Worm (Caenorhabditis elegans) whole organism, mixed stage, embryonic: ENCODE data around the gene ufd-1.

Source experiments
- blmp-1 ChIP-seq: fragments of 150-350 bp; optimal IDR thresholded peaks from 2 replicates; lab custom pipeline; 2014; ENCODE audit warnings: missing biosample characterization, missing genetic modification characterization
- ces-1 ChIP-seq: fragments of 150-350 bp; optimal IDR thresholded peaks from 2 replicates; lab custom pipeline; 2014; ENCODE audit warnings: missing biosample characterization, missing genetic modification reagents, missing genetic modification characterization
- elt-1 ChIP-seq: sonication (generic microtip); optimal IDR thresholded peaks from 2 replicates; lab custom pipeline; 2017; ENCODE audit warnings: missing genetic modification characterization, mild to moderate bottlenecking, missing compliant biosample characterization, antibody characterized with exemption, moderate library complexity, borderline replicate concordance; ENCODE audit not compliant: insufficient read depth
- lin-13 ChIP-seq: fragments of 150-350 bp; optimal IDR thresholded peaks from 2 replicates; lab custom pipeline; 2014; ENCODE audit warnings: missing biosample characterization, missing genetic modification characterization
- lsy-2 ChIP-seq: fragments of 150-350 bp; optimal IDR thresholded peaks from 2 replicates; lab custom pipeline; 2014; ENCODE audit warnings: missing biosample characterization, missing genetic modification characterization
- mab-5 ChIP-seq: fragments of 150-350 bp; optimal IDR thresholded peaks from 2 replicates; lab custom pipeline; 2014; ENCODE audit warnings: missing biosample characterization, missing genetic modification characterization
- mep-1 ChIP-seq: fragments of 150-350 bp; optimal IDR thresholded peaks from 2 replicates; lab custom pipeline; 2017; ENCODE audit warnings: missing biosample characterization, missing genetic modification reagents, missing genetic modification characterization, inconsistent platforms
- nhr-237 ChIP-seq: fragments of 150-350 bp; optimal IDR thresholded peaks from 2 replicates; lab custom pipeline; 2014; ENCODE audit warnings: missing biosample characterization, missing genetic modification characterization
- pha-4 ChIP-seq: fragments of 150-350 bp; optimal IDR thresholded peaks from 2 replicates; lab custom pipeline; 2018; ENCODE audit warnings: missing biosample characterization, missing genetic modification reagents, missing genetic modification characterization
- tbx-8 ChIP-seq: fragments of 200-800 bp; sonication (Bioruptor generic); optimal IDR thresholded peaks from 2 replicates; lab custom pipeline; 2018; ENCODE audit warnings: mild to moderate bottlenecking, missing genetic modification characterization, moderate library complexity, missing compliant biosample characterization
- unc-39 ChIP-seq: fragments of 150-350 bp; optimal IDR thresholded peaks from 2 replicates; lab custom pipeline; 2014; ENCODE audit warnings: missing biosample characterization, missing genetic modification characterization
- ztf-11 ChIP-seq: fragments of 150-350 bp; optimal IDR thresholded peaks from 2 replicates; lab custom pipeline; 2014; ENCODE audit warnings: missing biosample characterization, missing genetic modification characterization

DNA sequence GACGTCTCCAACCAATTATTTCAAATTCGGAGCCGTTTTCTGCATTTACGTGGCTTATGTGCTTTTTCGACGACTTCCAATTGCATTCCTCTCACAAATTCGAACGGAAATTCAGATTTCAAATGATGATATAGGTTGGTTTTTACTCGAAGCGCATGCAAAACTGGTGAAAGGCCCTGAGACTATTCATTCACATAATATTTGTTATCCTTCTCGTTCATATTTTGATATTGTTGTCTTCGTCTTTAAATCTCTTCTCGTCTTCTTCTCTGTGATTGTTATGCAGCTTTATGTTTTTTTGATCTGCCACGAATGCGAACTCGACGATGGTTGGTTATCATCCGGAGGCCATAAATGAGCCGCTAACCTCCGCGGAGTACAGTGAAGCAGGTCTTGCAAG is 47.8 kb downstream of the ufd-1 start, which contains the start of gene hpo-12:
- TF ChIP-seq blmp-1 (tag; lab: Kevin White, UChicago) (no peak), ces-1 (no peak), lsy-2 (tag; lab: Kevin White, UChicago) (no peak), tbx-8 (GFP tag; lab: Kevin White, UChicago) (no peak), mab-5 (tag; lab: Kevin White, UChicago) (no peak), lin-13 (tag; lab: Kevin White, UChicago) (no peak), unc-39 (no peak), nhr-237 (tag; lab: Kevin White, UChicago) (no peak), mep-1 (tag; lab: Kevin White, UChicago) (no peak), ztf-11 (tag; lab: Kevin White, UChicago) (no peak), elt-1 (tag; lab: Kevin White, UChicago) (no peak), pha-4 (tag; lab: Kevin White, UChicago) (no peak)
